Fruit fly (Drosophila melanogaster): ENCODE measurements around the gene GILT2.
A peak's percentile ranks its signal among the peaks of the same experiment; 100 is the strongest.

The GILT2 gene

DNA sequence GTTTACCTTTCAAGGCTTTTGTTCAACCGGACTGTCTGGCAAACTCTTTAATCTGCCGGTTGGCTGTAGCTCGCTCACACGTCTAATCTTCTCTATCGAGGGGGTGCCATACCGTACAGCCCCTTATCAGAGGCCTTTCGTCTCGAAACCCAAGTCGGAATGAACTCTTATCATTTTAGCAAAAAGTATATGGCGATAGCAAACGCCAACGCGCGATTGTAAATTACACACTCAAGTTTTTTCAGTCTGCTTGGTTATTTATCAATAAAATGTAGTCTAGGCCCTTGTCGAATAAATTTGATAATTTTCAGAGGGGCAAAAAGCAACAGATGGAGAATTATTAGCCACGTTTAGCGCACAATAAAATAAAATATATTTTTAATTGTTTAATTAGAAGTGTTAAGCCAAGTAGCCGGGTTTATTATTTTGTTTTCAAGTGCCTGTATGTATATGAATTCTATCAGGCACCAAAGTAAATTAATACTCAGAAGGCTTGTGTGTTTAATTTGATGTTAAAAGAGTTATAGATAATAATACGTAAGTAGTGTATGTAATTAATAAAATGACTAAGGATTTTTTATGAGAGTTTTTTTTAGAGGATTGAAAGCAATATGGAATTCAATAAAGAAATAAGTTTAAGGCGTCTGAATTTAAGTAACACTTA, 46.3 kb downstream of the GILT2 start (continued):
- TF ChIP-seq seq (GFP tag; IDR thresholded peaks at IDR 0.05) (no peak), vnd (GFP tag; IDR thresholded peaks at IDR 0.05; ENCODE audit: partially characterized antibody) (no peak), CG17612 (GFP tag; IDR thresholded peaks at IDR 0.05) (no peak), tll (GFP tag; optimal IDR thresholded peaks at IDR 0.05) (no peak), CG3065 (GFP tag; optimal IDR thresholded peaks at IDR 0.05) (no peak), al (GFP tag; IDR thresholded peaks at IDR 0.05) (no peak), Optix (GFP tag; IDR thresholded peaks at IDR 0.05) (no peak), Poxn (GFP tag; IDR thresholded peaks at IDR 0.05) (no peak), dm (GFP tag; optimal IDR thresholded peaks at IDR 0.05) (no peak), ind (GFP tag; optimal IDR thresholded peaks at IDR 0.05) (no peak), CG15514 (GFP tag; optimal IDR thresholded peaks at IDR 0.05) (peak; percentile 2), wdn (GFP tag; IDR thresholded peaks at IDR 0.05) (no peak), cwo (GFP tag; optimal IDR thresholded peaks at IDR 0.05) (peak; percentile 39), CG12942 (GFP tag; optimal IDR thresholded peaks at IDR 0.05) (no peak), Spps (tag; optimal IDR thresholded peaks at IDR 0.05) (no peak), Vsx1 (GFP tag; optimal IDR thresholded peaks at IDR 0.05) (peak; percentile 30), Med (GFP tag) (peak; percentile 28), Hmr (GFP tag; optimal IDR thresholded peaks at IDR 0.05) (peak; percentile 23), CG8290 (GFP tag; optimal IDR thresholded peaks at IDR 0.05) (no peak), CG8290 (tag; optimal IDR thresholded peaks at IDR 0.05) (peak in 1 of 2 experiments; percentile 8), CG12744 (GFP tag; optimal IDR thresholded peaks at IDR 0.05) (no peak), gro (GFP tag; optimal IDR thresholded peaks at IDR 0.05) (peak; percentile 29), sug (tag; optimal IDR thresholded peaks at IDR 0.05) (peak; percentile 97), HmgZ (tag; optimal IDR thresholded peaks at IDR 0.05) (peak; percentile 2), rib (GFP tag; IDR thresholded peaks at IDR 0.05) (peak; percentile 70; the same call in 1 of the 2 replicates), GATAe (GFP tag; conservative IDR thresholded peaks at IDR 0.05) (peak; percentile 87), D19B (GFP tag; optimal IDR thresholded peaks at IDR 0.05) (no peak), bowl (GFP tag; IDR thresholded peaks at IDR 0.05) (no peak), ham (GFP tag; IDR thresholded peaks at IDR 0.05) (no peak), Atf6 (GFP tag; IDR thresholded peaks at IDR 0.05) (0 out of 2 replicates have a peak, but pooled peaks have one; percentile 31), CG18011 (GFP tag; optimal IDR thresholded peaks at IDR 0.05) (no peak), mirr (GFP tag; optimal IDR thresholded peaks at IDR 0.05) (peak; percentile 86), grn (GFP tag; optimal IDR thresholded peaks at IDR 0.05) (peak; percentile 73), Hey (tag; optimal IDR thresholded peaks at IDR 0.05) (peak; percentile 94), CG1792 (GFP tag; optimal IDR thresholded peaks at IDR 0.05) (no peak), Atf3 (GFP tag; optimal IDR thresholded peaks at IDR 0.05) (no peak), exex (tag; optimal IDR thresholded peaks at IDR 0.05) (peak; percentile 99), crol (GFP tag; IDR thresholded peaks at IDR 0.05) (no peak), unpg (GFP tag; optimal IDR thresholded peaks at IDR 0.05) (no peak), row (GFP tag; IDR thresholded peaks at IDR 0.05) (0 out of 3 replicates have a peak, but pooled peaks have one; percentile 16), CG1602 (GFP tag; optimal IDR thresholded peaks at IDR 0.05) (no peak), ftz-f1 (GFP tag; optimal IDR thresholded peaks at IDR 0.05) (no peak), Six4 (GFP tag; optimal IDR thresholded peaks at IDR 0.05) (no peak), CG3163 (GFP tag; optimal IDR thresholded peaks at IDR 0.05) (no peak), CG15479 (GFP tag; optimal IDR thresholded peaks at IDR 0.05) (peak; percentile 28), CG10543 (GFP tag; optimal IDR thresholded peaks at IDR 0.05) (peak; percentile 43), CG14965 (GFP tag; optimal IDR thresholded peaks at IDR 0.05; ENCODE audit: borderline replicate concordance) (no peak), Asciz (GFP tag; optimal IDR thresholded peaks at IDR 0.05) (no peak), CG8089 (GFP tag; optimal IDR thresholded peaks at IDR 0.05) (no peak), CG1529 (GFP tag; optimal IDR thresholded peaks at IDR 0.05) (no peak), lab (GFP tag; optimal IDR thresholded peaks at IDR 0.05) (peak; percentile 39)
